Fruit fly (Drosophila melanogaster): ENCODE results near the gene CG9593.

CG9593 gene

DNA sequence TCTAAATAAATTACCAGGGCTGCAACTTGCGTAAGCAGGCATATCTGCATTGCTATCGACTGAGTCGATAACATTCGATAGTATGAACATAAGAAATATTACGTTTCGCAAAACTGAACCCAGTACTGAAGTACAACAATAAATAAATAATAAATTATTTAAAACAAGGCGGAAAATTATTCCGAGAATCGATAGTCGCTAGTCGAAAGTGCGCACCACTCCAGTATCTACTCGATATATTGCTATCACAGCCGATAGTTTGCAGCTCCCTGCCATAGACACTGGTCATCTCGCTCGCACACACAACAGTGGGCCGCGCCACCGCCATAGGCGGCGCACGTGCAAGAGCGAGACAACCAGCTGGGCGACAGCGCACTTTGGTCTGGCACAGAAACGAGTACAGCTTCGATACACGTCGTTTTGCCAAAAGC, 8.7 kb upstream of the CG9593 start, which contains the start of gene nsl1 (continued):
- TF ChIP-seq Vsx1 (GFP tag; optimal IDR thresholded peaks at IDR 0.05) = peak; percentile 7
- TF ChIP-seq CG10543 (GFP tag; optimal IDR thresholded peaks at IDR 0.05) = peak; percentile 46
- peak; percentile 95 for TF ChIP-seq CG2129 (GFP tag; IDR thresholded peaks at IDR 0.05; ENCODE audit: partially characterized antibody)
- TF ChIP-seq Sry-δ (GFP tag; optimal IDR thresholded peaks at IDR 0.05) = peak; percentile 85
- TF ChIP-seq ham (GFP tag; IDR thresholded peaks at IDR 0.05) = no peak
- peak; percentile 66 for TF ChIP-seq abd-A (tag; optimal IDR thresholded peaks at IDR 0.05)
- TF ChIP-seq CG32772 (GFP tag; IDR thresholded peaks at IDR 0.05) = peak; percentile 41; the same call in 1 of the 2 replicates
- TF ChIP-seq wor (GFP tag; IDR thresholded peaks at IDR 0.05) = 0 out of 2 replicates have a peak, but pooled peaks have one; percentile 18
- TF ChIP-seq CG17912 (GFP tag; optimal IDR thresholded peaks at IDR 0.05) = no peak
- TF ChIP-seq Opbp (GFP tag; IDR thresholded peaks at IDR 0.05; ENCODE audit: partially characterized antibody) = peak; percentile 96
- peak; percentile 98 for TF ChIP-seq Scr (GFP tag; IDR thresholded peaks at IDR 0.05; ENCODE audit: partially characterized antibody)
- peak; percentile 90; the same call in 2 of the 3 replicates for TF ChIP-seq zen2 (GFP tag; IDR thresholded peaks at IDR 0.05; ENCODE audit: partially characterized antibody)
- peak; percentile 39 for TF ChIP-seq Fer1 (GFP tag; optimal IDR thresholded peaks at IDR 0.05)
- TF ChIP-seq CG7372 (GFP tag; IDR thresholded peaks at IDR 0.05) = no peak
- peak; percentile 44 for TF ChIP-seq Chrac-16 (GFP tag; optimal IDR thresholded peaks at IDR 0.05)
- TF ChIP-seq BEAF-32 (GFP tag; optimal IDR thresholded peaks at IDR 0.05) = peak; percentile 99
- peak; percentile 28 for TF ChIP-seq nerfin-1 (tag; optimal IDR thresholded peaks at IDR 0.05)
- peak; percentile 33 for TF ChIP-seq CG3281 (GFP tag; optimal IDR thresholded peaks at IDR 0.05)
- TF ChIP-seq Antp (GFP tag; optimal IDR thresholded peaks at IDR 0.05) = peak; percentile 24
- TF ChIP-seq unc-4 (GFP tag; IDR thresholded peaks at IDR 0.05; ENCODE audit: partially characterized antibody) = peak; percentile 95
- TF ChIP-seq Blimp-1 (GFP tag; optimal IDR thresholded peaks at IDR 0.05) = peak; percentile 26
- peak; percentile 50 for TF ChIP-seq CG8924 (tag; optimal IDR thresholded peaks at IDR 0.05)
- peak; percentile 20 for TF ChIP-seq Hr3 (GFP tag; optimal IDR thresholded peaks at IDR 0.05)
- peak; percentile 24; the same call in 1 of the 2 replicates for TF ChIP-seq Awh (GFP tag; IDR thresholded peaks at IDR 0.05)
- TF ChIP-seq CG9817 (tag; optimal IDR thresholded peaks at IDR 0.05) = peak; percentile 13
- 0 out of 2 replicates have a peak, but pooled peaks have one; percentile 6 for TF ChIP-seq esg (GFP tag; conservative IDR thresholded peaks at IDR 0.05)
- peak; percentile 23 for TF ChIP-seq MESR4 (GFP tag; optimal IDR thresholded peaks at IDR 0.05)
- no peak for TF ChIP-seq seq (GFP tag; IDR thresholded peaks at IDR 0.05)
- no peak for TF ChIP-seq gcm2 (GFP tag; optimal IDR thresholded peaks at IDR 0.05)
- peak; percentile 16 for TF ChIP-seq CG3065 (GFP tag; optimal IDR thresholded peaks at IDR 0.05)
- TF ChIP-seq vnd (GFP tag; IDR thresholded peaks at IDR 0.05; ENCODE audit: partially characterized antibody) = peak; percentile 98
- TF ChIP-seq CG8290 (GFP tag; optimal IDR thresholded peaks at IDR 0.05) = peak; percentile 35
- peak; percentile 30 to 68 for TF ChIP-seq CG8290 (tag; optimal IDR thresholded peaks at IDR 0.05)
- TF ChIP-seq chinmo (GFP tag; IDR thresholded peaks at IDR 0.05; ENCODE audit: partially characterized antibody) = peak; percentile 88; the same call in 3 of the 4 replicates
- peak; percentile 17 for TF ChIP-seq CG2678 (tag; optimal IDR thresholded peaks at IDR 0.05)
- TF ChIP-seq lbe (GFP tag; optimal IDR thresholded peaks at IDR 0.05) = peak; percentile 79
- peak; percentile 40 for TF ChIP-seq CG13624 (GFP tag; optimal IDR thresholded peaks at IDR 0.05)
- no peak for TF ChIP-seq tgo (GFP tag; IDR thresholded peaks at IDR 0.05)
- TF ChIP-seq CG7963 (GFP tag; IDR thresholded peaks at IDR 0.05; ENCODE audit: partially characterized antibody) = peak; percentile 94
- peak; percentile 42 for TF ChIP-seq NfI (GFP tag; optimal IDR thresholded peaks at IDR 0.05)
- no peak for TF ChIP-seq CG7987 (GFP tag; optimal IDR thresholded peaks at IDR 0.05)
- peak; percentile 42 for TF ChIP-seq zfh2 (GFP tag; optimal IDR thresholded peaks at IDR 0.05)
- peak; percentile 75 for TF ChIP-seq CG17802 (tag; optimal IDR thresholded peaks at IDR 0.05)
- TF ChIP-seq CG2712 (tag; optimal IDR thresholded peaks at IDR 0.05) = peak; percentile 74
- TF ChIP-seq CG10462 (GFP tag; optimal IDR thresholded peaks at IDR 0.05) = peak; percentile 54
- peak; percentile 14 for TF ChIP-seq CG2120 (GFP tag; optimal IDR thresholded peaks at IDR 0.05)
- TF ChIP-seq Hr78 (GFP tag; optimal IDR thresholded peaks at IDR 0.05) = no peak
- peak; percentile 47; the same call in 1 of the 2 replicates for TF ChIP-seq CG6689 (GFP tag; IDR thresholded peaks at IDR 0.05)
- peak; percentile 98 for TF ChIP-seq CG34224 (GFP tag; IDR thresholded peaks at IDR 0.05; ENCODE audit: partially characterized antibody)
